Fruit fly (Drosophila melanogaster): ENCODE measurements around the gene Prx6a.

Prx6a gene

DNA sequence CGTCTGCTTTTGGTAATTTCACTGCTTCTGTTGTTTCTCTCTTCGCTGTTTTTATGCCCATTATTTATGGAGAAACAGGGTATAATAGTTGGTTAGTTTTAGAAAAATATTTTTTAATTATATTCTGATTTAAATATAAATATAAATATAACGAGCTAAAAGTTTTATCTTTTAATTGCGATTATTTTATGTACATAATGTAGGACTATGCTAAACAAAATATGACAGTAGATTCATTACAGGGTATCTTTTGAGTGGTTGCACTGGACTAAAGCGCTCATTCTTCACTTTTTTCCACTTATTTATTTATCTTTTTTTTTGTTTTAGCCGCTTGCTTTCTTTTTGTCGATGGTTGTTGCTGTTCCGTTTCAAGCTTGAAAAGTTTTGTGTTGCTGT lies 27.0 kb upstream of the Prx6a start (continued):
- no peak for TF ChIP-seq zen2 (GFP tag; IDR thresholded peaks at IDR 0.05; ENCODE audit: partially characterized antibody)
- no peak for TF ChIP-seq CG11723 (GFP tag; optimal IDR thresholded peaks at IDR 0.05)
- TF ChIP-seq CG17829 (tag; optimal IDR thresholded peaks at IDR 0.05), result peak; percentile 34
- TF ChIP-seq CG12942 (GFP tag; optimal IDR thresholded peaks at IDR 0.05), result no peak
- TF ChIP-seq Myb (GFP tag; optimal IDR thresholded peaks at IDR 0.05), result no peak
- no peak for TF ChIP-seq Lim3 (GFP tag; IDR thresholded peaks at IDR 0.05)
- TF ChIP-seq caup (GFP tag; optimal IDR thresholded peaks at IDR 0.05; ENCODE audit: severe bottlenecking), result no peak
- no peak for TF ChIP-seq exex (tag; optimal IDR thresholded peaks at IDR 0.05)
- no peak; the same call in 1 of the 2 replicates for TF ChIP-seq CG14667 (GFP tag; IDR thresholded peaks at IDR 0.05)
- peak; percentile 40 for TF ChIP-seq fd96Cb (tag; optimal IDR thresholded peaks at IDR 0.05)
- no peak for TF ChIP-seq Scr (GFP tag; IDR thresholded peaks at IDR 0.05; ENCODE audit: partially characterized antibody)
- TF ChIP-seq CG2712 (tag; optimal IDR thresholded peaks at IDR 0.05), result peak; percentile 57
- TF ChIP-seq CG17568 (GFP tag; optimal IDR thresholded peaks at IDR 0.05), result no peak
- no peak for TF ChIP-seq CG11560 (tag; IDR thresholded peaks at IDR 0.05)
- no peak for TF ChIP-seq Fer2 (tag; optimal IDR thresholded peaks at IDR 0.05)
- TF ChIP-seq Dad (GFP tag; optimal IDR thresholded peaks at IDR 0.05), result no peak
- no peak for TF ChIP-seq inv (GFP tag; IDR thresholded peaks at IDR 0.05; ENCODE audit: partially characterized antibody)
- no peak for TF ChIP-seq Nf-YC (tag; optimal IDR thresholded peaks at IDR 0.05)
- TF ChIP-seq org-1 (GFP tag; optimal IDR thresholded peaks at IDR 0.05), result no peak
- no peak for TF ChIP-seq BEAF-32 (GFP tag; optimal IDR thresholded peaks at IDR 0.05)
- TF ChIP-seq hkb (optimal IDR thresholded peaks at IDR 0.05), result no peak
- TF ChIP-seq hkb (GFP tag; IDR thresholded peaks at IDR 0.05), result peak; percentile 66
- peak; percentile 45 for TF ChIP-seq D19A (tag; optimal IDR thresholded peaks at IDR 0.05)
- TF ChIP-seq Dll (GFP tag; IDR thresholded peaks at IDR 0.05; ENCODE audit: partially characterized antibody), result no peak
- TF ChIP-seq CG9437 (GFP tag; optimal IDR thresholded peaks at IDR 0.05), result peak; percentile 49
- TF ChIP-seq CG5953 (GFP tag; IDR thresholded peaks at IDR 0.05), result no peak
- peak; percentile 4 for TF ChIP-seq salm (tag; optimal IDR thresholded peaks at IDR 0.05)
- TF ChIP-seq gce (GFP tag; IDR thresholded peaks at IDR 0.05), result 0 out of 3 replicates have a peak, but pooled peaks have one; percentile 38
- no peak for TF ChIP-seq CG9876 (GFP tag; optimal IDR thresholded peaks at IDR 0.05)
- no peak for TF ChIP-seq CG4707 (GFP tag; optimal IDR thresholded peaks at IDR 0.05)
- peak; percentile 58 for TF ChIP-seq nmo (GFP tag; optimal IDR thresholded peaks at IDR 0.05)
- TF ChIP-seq CG31388 (GFP tag; optimal IDR thresholded peaks at IDR 0.05), result no peak
- no peak for TF ChIP-seq chn (GFP tag; optimal IDR thresholded peaks at IDR 0.05)
- peak; percentile 65 for TF ChIP-seq stc (GFP tag; IDR thresholded peaks at IDR 0.05)
- TF ChIP-seq Ets97D (GFP tag; optimal IDR thresholded peaks at IDR 0.05), result no peak
- TF ChIP-seq peb (GFP tag; IDR thresholded peaks at IDR 0.05), result no peak
- TF ChIP-seq CG8281 (tag; optimal IDR thresholded peaks at IDR 0.05), result no peak
- 0 out of 3 replicates have a peak, but pooled peaks have one; percentile 8 for TF ChIP-seq ken (GFP tag; IDR thresholded peaks at IDR 0.05)
- TF ChIP-seq az2 (GFP tag; optimal IDR thresholded peaks at IDR 0.05), result peak; percentile 31
- no peak for TF ChIP-seq en (GFP tag; optimal IDR thresholded peaks at IDR 0.05)
- no peak for TF ChIP-seq Side (GFP tag; optimal IDR thresholded peaks at IDR 0.05)
- TF ChIP-seq zfh2 (GFP tag; optimal IDR thresholded peaks at IDR 0.05), result no peak
- TF ChIP-seq H15 (GFP tag; IDR thresholded peaks at IDR 0.05), result 0 out of 3 replicates have a peak, but pooled peaks have one; percentile 39
- peak; percentile 70 for TF ChIP-seq CG12391 (tag; optimal IDR thresholded peaks at IDR 0.05)
- no peak for TF ChIP-seq CG7372 (GFP tag; IDR thresholded peaks at IDR 0.05)
- no peak for TF ChIP-seq ranshi (GFP tag; IDR thresholded peaks at IDR 0.05)
- no peak for TF ChIP-seq CG11456 (GFP tag; IDR thresholded peaks at IDR 0.05)
- peak; percentile 55 for TF ChIP-seq E2f1 (GFP tag; IDR thresholded peaks at IDR 0.05)
- no peak for TF ChIP-seq kni (GFP tag; optimal IDR thresholded peaks at IDR 0.05)
- TF ChIP-seq CG16779 (GFP tag; IDR thresholded peaks at IDR 0.05), result no peak
- no peak for TF ChIP-seq TFAM (GFP tag; optimal IDR thresholded peaks at IDR 0.05)
- TF ChIP-seq CG13775 (GFP tag; optimal IDR thresholded peaks at IDR 0.05), result no peak
